Worm (Caenorhabditis elegans) whole organism, late embryonic: ENCODE data around the gene K10C2.7.

ENCODE experiments used
- C38D4.7 ChIP-seq: fragments of 200-800 bp; sonication (Bioruptor generic); optimal IDR thresholded peaks from 2 replicates; lab custom pipeline; 2018; ENCODE audit warnings: mild to moderate bottlenecking, missing genetic modification characterization, moderate library complexity, missing compliant biosample characterization
- F13H6.1 ChIP-seq: sonication (generic microtip); optimal IDR thresholded peaks from 2 replicates; lab custom pipeline; 2016; ENCODE audit warnings: missing genetic modification characterization, missing compliant biosample characterization
- K02D7.2 ChIP-seq: sonication (generic microtip); optimal IDR thresholded peaks from 2 replicates; lab custom pipeline; 2017; ENCODE audit warnings: mild to moderate bottlenecking, missing genetic modification characterization, missing compliant biosample characterization
- K09A11.1 ChIP-seq: sonication (generic microtip); optimal IDR thresholded peaks from 2 replicates; lab custom pipeline; 2017; ENCODE audit warnings: antibody characterized with exemption, mild to moderate bottlenecking, missing genetic modification characterization, missing compliant biosample characterization; ENCODE audit not compliant: insufficient read depth
- T23F11.4 ChIP-seq: fragments of 200-800 bp; sonication (Bioruptor generic); optimal IDR thresholded peaks from 2 replicates; lab custom pipeline; 2018; ENCODE audit warnings: mild to moderate bottlenecking, missing genetic modification characterization, missing compliant biosample characterization
- ahr-1 ChIP-seq: sonication (generic microtip); optimal IDR thresholded peaks from 2 replicates; lab custom pipeline; 2016; ENCODE audit warnings: missing genetic modification characterization, missing compliant biosample characterization
- ama-1 ChIP-seq: fragments of 150-350 bp; optimal IDR thresholded peaks from 2 replicates; lab custom pipeline; 2014
- ceh-19 ChIP-seq: fragments of 200-800 bp; sonication (Bioruptor generic); optimal IDR thresholded peaks from 2 replicates; lab custom pipeline; 2018; ENCODE audit warnings: mild to moderate bottlenecking, missing genetic modification characterization, missing compliant biosample characterization
- ceh-2 ChIP-seq: sonication (generic microtip); optimal IDR thresholded peaks from 2 replicates; lab custom pipeline; 2016; ENCODE audit warnings: missing genotype, missing genetic modification characterization, missing compliant biosample characterization
- ceh-24 ChIP-seq: sonication (generic microtip); optimal IDR thresholded peaks from 2 replicates; lab custom pipeline; 2016; ENCODE audit warnings: mild to moderate bottlenecking, missing genetic modification characterization, missing compliant biosample characterization
- ceh-31 ChIP-seq: sonication (generic microtip); optimal IDR thresholded peaks from 2 replicates; lab custom pipeline; 2016; ENCODE audit warnings: missing genetic modification characterization, missing compliant biosample characterization
- ceh-34 ChIP-seq: sonication (generic microtip); optimal IDR thresholded peaks from 2 replicates; lab custom pipeline; 2016; ENCODE audit warnings: mild to moderate bottlenecking, missing genetic modification characterization, missing compliant biosample characterization
- ceh-45 ChIP-seq: fragments of 200-800 bp; sonication (Bioruptor generic); IDR thresholded peaks from 2 replicates; pipeline ENCODE4 v1.3.6; 2022; ENCODE audit warnings: missing genetic modification reagents, missing genetic modification characterization, missing compliant biosample characterization
- ceh-48 ChIP-seq: sonication (generic microtip); optimal IDR thresholded peaks from 2 replicates; lab custom pipeline; 2016; ENCODE audit warnings: missing genetic modification characterization, inconsistent platforms, missing compliant biosample characterization
- ceh-6 ChIP-seq: fragments of 200-800 bp; sonication (Bioruptor generic); optimal IDR thresholded peaks from 2 replicates; lab custom pipeline; 2018; ENCODE audit warnings: mild to moderate bottlenecking, missing genetic modification characterization, missing compliant biosample characterization
- ceh-9 ChIP-seq: sonication (generic microtip); optimal IDR thresholded peaks from 2 replicates; lab custom pipeline; 2016; ENCODE audit warnings: mild to moderate bottlenecking, missing genetic modification characterization, inconsistent platforms, missing compliant biosample characterization
- dmd-4 ChIP-seq: sonication (generic microtip); optimal IDR thresholded peaks from 2 replicates; lab custom pipeline; 2016; ENCODE audit warnings: borderline replicate concordance, missing genetic modification characterization, missing compliant biosample characterization
- dve-1 ChIP-seq: sonication (generic microtip); optimal IDR thresholded peaks from 2 replicates; lab custom pipeline; 2017; ENCODE audit warnings: antibody characterized with exemption, mild to moderate bottlenecking, missing genetic modification characterization, missing compliant biosample characterization
- elt-2 ChIP-seq: sonication (generic microtip); optimal IDR thresholded peaks from 2 replicates; lab custom pipeline; 2016; ENCODE audit warnings: missing genetic modification reagents, missing genetic modification characterization, missing compliant biosample characterization
- ets-4 ChIP-seq: sonication (generic microtip); optimal IDR thresholded peaks from 2 replicates; lab custom pipeline; 2016; ENCODE audit warnings: missing genetic modification characterization, missing compliant biosample characterization
- eyg-1 ChIP-seq: sonication (generic microtip); optimal IDR thresholded peaks from 2 replicates; lab custom pipeline; 2016; ENCODE audit warnings: missing genotype, missing genetic modification characterization, missing compliant biosample characterization
- fax-1 ChIP-seq: sonication (generic microtip); optimal IDR thresholded peaks from 2 replicates; lab custom pipeline; 2016; ENCODE audit warnings: missing genotype, missing genetic modification characterization, missing compliant biosample characterization
- fkh-6 ChIP-seq: sonication (generic microtip); optimal IDR thresholded peaks from 2 replicates; lab custom pipeline; 2016; ENCODE audit warnings: missing genetic modification characterization, missing compliant biosample characterization
- hlh-15 ChIP-seq: sonication (generic microtip); optimal IDR thresholded peaks from 2 replicates; lab custom pipeline; 2016; ENCODE audit warnings: missing genetic modification characterization, missing compliant biosample characterization
- hlh-30 ChIP-seq: sonication (generic microtip); optimal IDR thresholded peaks from 2 replicates; lab custom pipeline; 2017; ENCODE audit warnings: antibody characterized with exemption, missing genetic modification characterization, missing compliant biosample characterization; ENCODE audit not compliant: insufficient read depth
- hlh-8 ChIP-seq: sonication (generic microtip); optimal IDR thresholded peaks from 2 replicates; lab custom pipeline; 2016; ENCODE audit warnings: missing genotype, missing genetic modification characterization, missing compliant biosample characterization
- lin-11 ChIP-seq: fragments of 200-800 bp; sonication (Bioruptor generic); optimal IDR thresholded peaks from 2 replicates; lab custom pipeline; 2018; ENCODE audit warnings: mild to moderate bottlenecking, missing genetic modification characterization, missing compliant biosample characterization
- madf-2 ChIP-seq: sonication (generic microtip); optimal IDR thresholded peaks from 2 replicates; lab custom pipeline; 2017; ENCODE audit warnings: missing genetic modification characterization, missing compliant biosample characterization
- nfya-1 ChIP-seq: sonication (generic microtip); optimal IDR thresholded peaks from 2 replicates; lab custom pipeline; 2017; ENCODE audit warnings: missing genetic modification characterization, mild to moderate bottlenecking, missing compliant biosample characterization, antibody characterized with exemption, moderate library complexity
- nhr-11 ChIP-seq: fragments of 150-350 bp; optimal IDR thresholded peaks from 2 replicates; lab custom pipeline; 2014; ENCODE audit warnings: missing biosample characterization, missing genetic modification characterization
- npax-4 ChIP-seq: sonication (generic microtip); optimal IDR thresholded peaks from 2 replicates; lab custom pipeline; 2016; ENCODE audit warnings: missing genetic modification characterization, missing compliant biosample characterization
- odd-2 ChIP-seq: sonication (generic microtip); optimal IDR thresholded peaks from 2 replicates; lab custom pipeline; 2017; ENCODE audit warnings: antibody characterized with exemption, mild to moderate bottlenecking, missing genetic modification characterization, missing compliant biosample characterization
- pag-3 ChIP-seq: sonication (generic microtip); optimal IDR thresholded peaks from 2 replicates; lab custom pipeline; 2016; ENCODE audit warnings: missing compliant biosample characterization, missing genetic modification characterization, borderline replicate concordance
- pat-9 ChIP-seq: fragments of 200-800 bp; sonication (Bioruptor generic); optimal IDR thresholded peaks from 2 replicates; lab custom pipeline; 2018; ENCODE audit warnings: mild to moderate bottlenecking, missing genetic modification characterization, moderate library complexity, missing compliant biosample characterization
- pax-1 ChIP-seq: fragments of 150-350 bp; optimal IDR thresholded peaks from 2 replicates; lab custom pipeline; 2014; ENCODE audit warnings: missing biosample characterization, missing genetic modification characterization
- pha-2 ChIP-seq: sonication (generic microtip); optimal IDR thresholded peaks from 2 replicates; lab custom pipeline; 2017; ENCODE audit warnings: mild to moderate bottlenecking, missing genetic modification characterization, missing compliant biosample characterization
- rnt-1 ChIP-seq: sonication (generic microtip); optimal IDR thresholded peaks from 2 replicates; lab custom pipeline; 2016; ENCODE audit warnings: missing genetic modification characterization, missing compliant biosample characterization
- sox-2 ChIP-seq: fragments of 200-800 bp; sonication (Bioruptor generic); IDR thresholded peaks from 2 replicates; pipeline ENCODE4 v1.3.6; 2022; ENCODE audit warnings: missing genetic modification reagents, missing genetic modification characterization, missing compliant biosample characterization
- syd-9 ChIP-seq: sonication (generic microtip); optimal IDR thresholded peaks from 2 replicates; lab custom pipeline; 2016; ENCODE audit warnings: mild to moderate bottlenecking, missing genetic modification characterization, moderate library complexity, missing compliant biosample characterization
- unc-42 ChIP-seq: sonication (generic microtip); optimal IDR thresholded peaks from 2 replicates; lab custom pipeline; 2016; ENCODE audit warnings: missing genotype, missing genetic modification characterization, missing compliant biosample characterization
- unc-86 ChIP-seq: sonication (generic microtip); optimal IDR thresholded peaks from 2 replicates; lab custom pipeline; 2016; ENCODE audit warnings: missing genetic modification characterization, missing compliant biosample characterization
- ztf-16 ChIP-seq: sonication (generic microtip); optimal IDR thresholded peaks from 2 replicates; lab custom pipeline; 2017; ENCODE audit warnings: missing genetic modification characterization, missing compliant biosample characterization

K10C2.7 gene

ce11 chrX:6448866-6449400, 5.7 kb upstream of the K10C2.7 start, which contains the start of gene fah-1:
TSS of gene fah-1 (minus strand) at chrX:6448916.
- TF ChIP-seq ceh-45 (GFP tag; lab: Robert Waterston, UW) (no peak), ceh-24 (tag; lab: Kevin White, UChicago) (no peak), F13H6.1 (tag; lab: Kevin White, UChicago) (no peak), K02D7.2 (no peak), pha-2 (tag; lab: Kevin White, UChicago) (no peak), elt-2 (tag; lab: Kevin White, UChicago) (peak; percentile 22), hlh-30 (tag; lab: Kevin White, UChicago) (peak; percentile 61)
- TF ChIP-seq, all 69 proteins: peak for 2

ce11 chrX:6446564-6446963, 3.3 kb upstream of the K10C2.7 start, which contains the start of gene asp-14:
TSS of gene asp-14 (minus strand) at chrX:6446664.
- TF ChIP-seq ama-1 (lab: Kevin White, UChicago) (no peak), T23F11.4 (GFP tag; lab: Kevin White, UChicago) (no peak), dve-1 (tag; lab: Kevin White, UChicago) (no peak), hlh-30 (tag; lab: Kevin White, UChicago) (no peak), ceh-31 (tag; lab: Kevin White, UChicago) (no peak), ceh-45 (GFP tag; lab: Robert Waterston, UW) (no peak), ceh-48 (tag; lab: Kevin White, UChicago) (no peak), hlh-8 (tag; lab: Kevin White, UChicago) (no peak), ceh-19 (GFP tag; lab: Kevin White, UChicago) (no peak), nhr-11 (tag; lab: Kevin White, UChicago) (no peak), ets-4 (tag; lab: Kevin White, UChicago) (no peak), npax-4 (tag; lab: Kevin White, UChicago) (no peak), lin-11 (no peak)

ce11 chrX:6445239-6445638, 2.0 kb upstream of the K10C2.7 start:
- TF ChIP-seq unc-86 (tag; lab: Kevin White, UChicago) (no peak), ztf-16 (tag; lab: Kevin White, UChicago) (no peak), ahr-1 (no peak), ceh-6 (GFP tag; lab: Kevin White, UChicago) (no peak), ama-1 (lab: Kevin White, UChicago) (no peak), dmd-4 (no peak), syd-9 (tag; lab: Kevin White, UChicago) (no peak), ceh-2 (tag; lab: Kevin White, UChicago) (no peak), nfya-1 (tag; lab: Kevin White, UChicago) (no peak), rnt-1 (tag; lab: Kevin White, UChicago) (no peak), fax-1 (no peak), C38D4.7 (GFP tag; lab: Kevin White, UChicago) (no peak), eyg-1 (tag; lab: Kevin White, UChicago) (no peak), unc-42 (tag; lab: Kevin White, UChicago) (no peak), madf-2 (tag; lab: Kevin White, UChicago) (no peak), pax-1 (tag; lab: Kevin White, UChicago) (no peak)

ce11 chrX:6440464-6440863, 2.8 kb downstream of the K10C2.7 start, which contains the start of gene K10C2.14:
TSS of gene K10C2.14 (minus strand) at chrX:6440564.
- TF ChIP-seq ceh-45 (GFP tag; lab: Robert Waterston, UW) (no peak), ceh-48 (tag; lab: Kevin White, UChicago) (no peak), ceh-9 (tag; lab: Kevin White, UChicago) (no peak), eyg-1 (tag; lab: Kevin White, UChicago) (no peak), fkh-6 (no peak), hlh-15 (tag; lab: Kevin White, UChicago) (no peak), madf-2 (tag; lab: Kevin White, UChicago) (no peak), sox-2 (GFP tag; lab: Robert Waterston, UW) (no peak), ceh-34 (tag; lab: Kevin White, UChicago) (no peak), F13H6.1 (tag; lab: Kevin White, UChicago) (no peak), nfya-1 (tag; lab: Kevin White, UChicago) (no peak), pax-1 (tag; lab: Kevin White, UChicago) (no peak), K09A11.1 (no peak), pat-9 (tag; lab: Kevin White, UChicago) (no peak), T23F11.4 (GFP tag; lab: Kevin White, UChicago) (no peak), ztf-16 (tag; lab: Kevin White, UChicago) (no peak), pag-3 (no peak), odd-2 (no peak), ceh-31 (tag; lab: Kevin White, UChicago) (no peak), unc-42 (tag; lab: Kevin White, UChicago) (no peak)
- TF ChIP-seq, all 69 proteins: peak for 0
